Worm (Caenorhabditis elegans) whole organism, young adult: ENCODE measurements around the gene F10E9.1.
A peak's percentile ranks its signal among the peaks of the same experiment; 100 is the strongest.

ENCODE experiments used
- B0336.3 ChIP-seq: fragments of 200-800 bp; sonication (Bioruptor generic); IDR thresholded peaks from 2 replicates; pipeline ENCODE4 v1.3.6; 2022; ENCODE audit warnings: missing genetic modification characterization, missing compliant biosample characterization
- C06A6.2 ChIP-seq: fragments of 200-800 bp; sonication (Bioruptor generic); conservative IDR thresholded peaks from 2 replicates; pipeline ENCODE4 v1.3.6; 2022; ENCODE audit warnings: missing genetic modification characterization, missing compliant biosample characterization
- F23B12.7 ChIP-seq: sonication (generic microtip); optimal IDR thresholded peaks from 2 replicates; lab custom pipeline; 2017; ENCODE audit warnings: missing genetic modification characterization, mild to moderate bottlenecking, missing compliant biosample characterization, antibody characterized with exemption, moderate library complexity; ENCODE audit not compliant: insufficient read depth
- F37B4.10 ChIP-seq: fragments of 200-800 bp; sonication (Bioruptor generic); IDR thresholded peaks from 2 replicates; pipeline ENCODE4 v1.3.6; 2022; ENCODE audit warnings: missing genetic modification characterization, missing compliant biosample characterization
- F49E8.2 ChIP-seq: sonication (generic microtip); optimal IDR thresholded peaks from 3 replicates; lab custom pipeline; 2017; ENCODE audit warnings: missing genetic modification characterization, mild to moderate bottlenecking, missing compliant biosample characterization, antibody characterized with exemption, moderate library complexity; ENCODE audit not compliant: insufficient read depth
- F52B5.7 ChIP-seq: sonication (generic microtip); optimal IDR thresholded peaks from 2 replicates; lab custom pipeline; 2016; ENCODE audit warnings: mild to moderate bottlenecking, missing genetic modification characterization, missing compliant biosample characterization
- K11D2.4 ChIP-seq: fragments of 200-800 bp; sonication (Bioruptor generic); IDR thresholded peaks from 2 replicates; pipeline ENCODE4 v1.3.6; 2022; ENCODE audit warnings: missing genetic modification reagents, missing genetic modification characterization, missing compliant biosample characterization
- K12H6.12 ChIP-seq: fragments of 200-800 bp; sonication (Bioruptor generic); optimal IDR thresholded peaks from 2 replicates; lab custom pipeline; 2018; ENCODE audit warnings: mild to moderate bottlenecking, missing genetic modification characterization, missing compliant biosample characterization
- T07F8.4 ChIP-seq: sonication (generic microtip); optimal IDR thresholded peaks from 2 replicates; lab custom pipeline; 2016; ENCODE audit warnings: mild to moderate bottlenecking, missing genetic modification characterization, moderate library complexity, missing compliant biosample characterization
- T26A5.8 ChIP-seq: sonication (generic microtip); optimal IDR thresholded peaks from 2 replicates; lab custom pipeline; 2016; ENCODE audit warnings: missing genetic modification characterization, missing compliant biosample characterization
- Y53G8AR.9 ChIP-seq: fragments of 200-800 bp; sonication (Bioruptor generic); conservative IDR thresholded peaks from 2 replicates; pipeline ENCODE4 v1.3.6; 2022; ENCODE audit warnings: missing genetic modification reagents, missing genetic modification characterization, missing compliant biosample characterization
- Y79H2A.3 ChIP-seq: fragments of 200-800 bp; sonication (Bioruptor generic); conservative IDR thresholded peaks from 2 replicates; pipeline ENCODE4 v1.3.6; 2022; ENCODE audit warnings: missing genetic modification reagents, missing genetic modification characterization, missing compliant biosample characterization
- ama-1 ChIP-seq, 3 experiments: fragments of 150-350 bp in 1 of 3; sonication (generic microtip) in 2 of 3; optimal IDR thresholded peaks; 2 replicates each; lab custom pipeline; 2014 to 2018; ENCODE audit warnings: missing biosample characterization in 2 of 3, missing genetic modification characterization in 2 of 3, missing genetic modification reagents in 2 of 3
- atf-7 ChIP-seq: sonication (generic microtip); optimal IDR thresholded peaks from 2 replicates; lab custom pipeline; 2017; ENCODE audit warnings: mild to moderate bottlenecking, missing genetic modification characterization, missing compliant biosample characterization
- bed-2 ChIP-seq: fragments of 200-800 bp; sonication (Bioruptor generic); IDR thresholded peaks from 2 replicates; pipeline ENCODE4 v1.3.6; 2022; ENCODE audit warnings: missing genetic modification reagents, missing genetic modification characterization, missing compliant biosample characterization
- ccch-3 ChIP-seq: fragments of 200-800 bp; sonication (Bioruptor generic); optimal IDR thresholded peaks from 2 replicates; lab custom pipeline; 2018; ENCODE audit warnings: mild to moderate bottlenecking, missing genetic modification characterization, missing compliant biosample characterization
- cebp-1 ChIP-seq, 2 experiments: fragments of 200-800 bp in 1 of 2; sonication (Bioruptor generic) in 1 of 2; sonication (generic microtip) in 1 of 2; IDR thresholded peaks in 1 of 2; optimal IDR thresholded peaks in 1 of 2; 2 replicates each; pipeline versions ENCODE4 v1.3.6 to Lab custom; 2017 to 2022; ENCODE audit warnings: missing compliant biosample characterization in 2 of 2, missing genetic modification characterization in 2 of 2, mild to moderate bottlenecking in 1 of 2, missing genetic modification reagents in 1 of 2, moderate library complexity in 1 of 2
- cebp-2 ChIP-seq: fragments of 200-800 bp; sonication (Bioruptor generic); IDR thresholded peaks from 2 replicates; pipeline ENCODE4 v1.3.6; 2022; ENCODE audit warnings: missing genetic modification characterization, missing compliant biosample characterization
- ceh-27 ChIP-seq: fragments of 200-800 bp; sonication (Bioruptor generic); optimal IDR thresholded peaks from 2 replicates; lab custom pipeline; 2018; ENCODE audit warnings: mild to moderate bottlenecking, missing genetic modification characterization, moderate library complexity, missing compliant biosample characterization
- ceh-58 ChIP-seq: fragments of 200-800 bp; sonication (Bioruptor generic); IDR thresholded peaks from 2 replicates; pipeline ENCODE4 v1.3.6; 2022; ENCODE audit warnings: missing genetic modification characterization, missing compliant biosample characterization
- die-1 ChIP-seq: sonication (generic microtip); optimal IDR thresholded peaks from 2 replicates; lab custom pipeline; 2016; ENCODE audit warnings: missing genotype, mild to moderate bottlenecking, missing genetic modification characterization, missing compliant biosample characterization
- fkh-3 ChIP-seq: sonication (generic microtip); optimal IDR thresholded peaks from 2 replicates; lab custom pipeline; 2016; ENCODE audit warnings: mild to moderate bottlenecking, missing genetic modification characterization, missing compliant biosample characterization
- hlh-26 ChIP-seq: fragments of 200-800 bp; sonication (Bioruptor generic); conservative IDR thresholded peaks from 2 replicates; pipeline ENCODE4 v1.3.6; 2022; ENCODE audit warnings: missing genetic modification reagents, missing genetic modification characterization, missing compliant biosample characterization
- hmg-20 ChIP-seq: fragments of 200-800 bp; sonication (Bioruptor generic); IDR thresholded peaks from 2 replicates; pipeline ENCODE4 v1.3.6; 2022; ENCODE audit warnings: missing genetic modification reagents, missing genetic modification characterization, missing compliant biosample characterization
- lir-1 ChIP-seq: fragments of 200-800 bp; sonication (Bioruptor generic); conservative IDR thresholded peaks from 2 replicates; pipeline ENCODE4 v1.3.6; 2022; ENCODE audit warnings: missing genetic modification reagents, missing genetic modification characterization, missing compliant biosample characterization
- lsy-27 ChIP-seq: sonication (generic microtip); optimal IDR thresholded peaks from 2 replicates; lab custom pipeline; 2017; ENCODE audit warnings: missing genetic modification characterization, mild to moderate bottlenecking, missing compliant biosample characterization, antibody characterized with exemption, missing genotype, borderline replicate concordance; ENCODE audit not compliant: insufficient read depth
- mcd-1 ChIP-seq: fragments of 200-800 bp; sonication (Bioruptor generic); IDR thresholded peaks from 2 replicates; pipeline ENCODE4 v1.3.6; 2022; ENCODE audit warnings: missing genetic modification reagents, missing genetic modification characterization, missing compliant biosample characterization
- nfya-2 ChIP-seq: fragments of 200-800 bp; sonication (Bioruptor generic); IDR thresholded peaks from 2 replicates; pipeline ENCODE4 v1.3.6; 2022; ENCODE audit warnings: missing genetic modification reagents, missing genetic modification characterization, missing compliant biosample characterization
- nfyb-1 ChIP-seq: fragments of 200-800 bp; sonication (Bioruptor generic); IDR thresholded peaks from 2 replicates; pipeline ENCODE4 v1.3.6; 2022; ENCODE audit warnings: missing genetic modification reagents, missing genetic modification characterization, missing compliant biosample characterization
- nhr-120 ChIP-seq: fragments of 200-800 bp; sonication (Bioruptor generic); IDR thresholded peaks from 2 replicates; pipeline ENCODE4 v1.3.6; 2022; ENCODE audit warnings: missing genetic modification characterization, missing compliant biosample characterization
- nhr-80 ChIP-seq: sonication (generic microtip); optimal IDR thresholded peaks from 2 replicates; lab custom pipeline; 2016; ENCODE audit warnings: missing genetic modification characterization, missing compliant biosample characterization
- rcor-1 ChIP-seq: fragments of 200-800 bp; sonication (Bioruptor generic); IDR thresholded peaks from 2 replicates; pipeline ENCODE4 v1.3.6; 2022; ENCODE audit warnings: missing genetic modification reagents, missing genetic modification characterization, missing compliant biosample characterization
- repo-1 ChIP-seq: sonication (generic microtip); optimal IDR thresholded peaks from 2 replicates; lab custom pipeline; 2017; ENCODE audit warnings: mild to moderate bottlenecking, missing genetic modification characterization, missing compliant biosample characterization
- sptf-2 ChIP-seq: fragments of 200-800 bp; sonication (Bioruptor generic); optimal IDR thresholded peaks from 2 replicates; lab custom pipeline; 2018; ENCODE audit warnings: mild to moderate bottlenecking, missing genetic modification characterization, missing compliant biosample characterization
- tbp1 ChIP-seq: fragments of 200-800 bp; sonication (Bioruptor generic); optimal IDR thresholded peaks from 2 replicates; lab custom pipeline; 2018; ENCODE audit warnings: mild to moderate bottlenecking, missing genetic modification characterization, missing compliant biosample characterization
- tbx-9 ChIP-seq: sonication (generic microtip); optimal IDR thresholded peaks from 2 replicates; lab custom pipeline; 2016; ENCODE audit warnings: borderline replicate concordance, missing genetic modification characterization, inconsistent platforms, missing compliant biosample characterization

The F10E9.1 gene

DNA sequence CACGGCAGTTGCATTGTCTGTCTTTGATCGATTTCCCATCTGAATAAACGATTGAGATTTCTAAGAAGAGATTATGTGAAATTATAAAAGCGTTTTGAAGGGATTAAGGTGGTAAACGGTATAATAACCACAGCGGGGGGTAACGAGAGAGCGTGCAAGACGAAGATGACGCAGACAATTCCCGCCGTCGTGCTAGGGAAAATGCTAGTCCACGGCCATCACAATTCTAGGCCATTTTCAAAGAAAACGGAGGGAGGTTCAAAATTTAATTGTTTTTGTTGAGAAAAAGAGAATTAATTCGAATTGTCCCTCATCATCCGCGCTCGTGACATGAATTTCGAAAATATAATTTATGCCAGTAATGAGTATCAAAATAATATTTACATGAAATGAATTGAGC, 3.9 kb upstream of the F10E9.1 start, which contains the start of gene F10E9.11 (continued):
- TF ChIP-seq mcd-1 (GFP tag; lab: Robert Waterston, UW) (peak; percentile 71), cebp-2 (GFP tag; lab: Robert Waterston, UW) (no peak), B0336.3 (GFP tag; lab: Robert Waterston, UW) (no peak), K12H6.12 (tag; lab: Kevin White, UChicago) (peak; percentile 57), rcor-1 (GFP tag; lab: Robert Waterston, UW) (peak; percentile 82), Y79H2A.3 (no peak), C06A6.2 (no peak), sptf-2 (GFP tag; lab: Kevin White, UChicago) (no peak), F52B5.7 (no peak), repo-1 (tag; lab: Kevin White, UChicago) (no peak), F49E8.2 (tag; lab: Kevin White, UChicago) (peak; percentile 13)

- TF ChIP-seq fkh-3 (tag; lab: Kevin White, UChicago) (no peak), Y79H2A.3 (no peak), F23B12.7 (tag; lab: Kevin White, UChicago) (no peak), rcor-1 (GFP tag; lab: Robert Waterston, UW) (no peak), hlh-26 (GFP tag; lab: Robert Waterston, UW) (no peak), T07F8.4 (tag; lab: Kevin White, UChicago) (no peak), lsy-27 (tag; lab: Kevin White, UChicago) (no peak), tbp1 (GFP tag; lab: Kevin White, UChicago) (no peak), nfyb-1 (GFP tag; lab: Robert Waterston, UW) (no peak), atf-7 (tag; lab: Kevin White, UChicago) (no peak), T26A5.8 (tag; lab: Kevin White, UChicago) (no peak), nfya-2 (no peak), F37B4.10 (GFP tag; lab: Robert Waterston, UW) (no peak), ceh-58 (GFP tag; lab: Robert Waterston, UW) (no peak), K11D2.4 (no peak), die-1 (tag; lab: Kevin White, UChicago) (no peak), ama-1 (optimal IDR thresholded peaks at IDR 0.05; lab: Kevin White, UChicago) (no peak), ama-1 (GFP tag; optimal IDR thresholded peaks at IDR 0.05; lab: Kevin White, UChicago) (no peak), ccch-3 (no peak), tbx-9 (no peak)
These were observed 2.8 kb upstream of the F10E9.1 start, which contains the start of gene F10E9.10 for ce11 chrIII:8320183-8320582. TSS of gene F10E9.10 (minus strand) at chrIII:8320283.

ce11 chrIII:8321225-8321624, 1.7 kb upstream of the F10E9.1 start:
- TF ChIP-seq Y53G8AR.9 (GFP tag; lab: Robert Waterston, UW), result no peak
- no peak for TF ChIP-seq nhr-80 (tag; lab: Kevin White, UChicago)
- no peak for TF ChIP-seq repo-1 (tag; lab: Kevin White, UChicago)

DNA sequence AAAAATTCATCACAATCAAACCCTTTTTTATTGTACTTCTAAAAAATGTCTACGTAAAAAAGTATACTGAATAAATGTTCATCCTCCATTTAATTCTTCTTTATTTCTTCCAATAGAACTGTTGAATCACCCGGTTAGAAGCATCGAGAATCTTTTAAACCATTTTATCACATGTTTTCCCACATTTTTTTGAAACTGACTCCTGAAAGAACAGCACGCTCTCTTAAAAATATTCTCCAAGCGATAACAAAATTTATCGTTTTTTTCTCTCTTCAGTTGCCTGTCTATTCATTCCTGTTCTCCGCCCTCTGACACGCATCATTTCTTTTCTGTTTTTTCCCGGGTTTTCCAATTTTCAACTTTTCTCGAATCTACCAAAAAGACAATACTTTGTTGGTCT, 1.4 kb downstream of the F10E9.1 start, which contains the start of gene F10E9.12:
Gene F10E9.12, plus strand, starts transcription at position 131 of the 400 bp plus-strand sequence.
- TF ChIP-seq cebp-1 (GFP tag; IDR thresholded peaks at IDR 0.05; lab: Robert Waterston, UW) (no peak), cebp-1 (tag; optimal IDR thresholded peaks at IDR 0.05; lab: Kevin White, UChicago) (peak; percentile 30), nhr-80 (tag; lab: Kevin White, UChicago) (peak; percentile 56), hmg-20 (GFP tag; lab: Robert Waterston, UW) (no peak), ceh-27 (GFP tag; lab: Kevin White, UChicago) (no peak), bed-2 (no peak), tbp1 (GFP tag; lab: Kevin White, UChicago) (peak; percentile 2), lir-1 (GFP tag; lab: Robert Waterston, UW) (no peak), nhr-120 (GFP tag; lab: Robert Waterston, UW) (no peak)
